Worm (Caenorhabditis elegans) whole organism, L2 larva: ENCODE data around the gene ZK632.14.
A peak's percentile ranks its signal among the peaks of the same experiment; 100 is the strongest.

Experiments used
- F13H6.1 ChIP-seq: sonication (generic microtip); optimal IDR thresholded peaks from 2 replicates; lab custom pipeline; 2016; ENCODE audit warnings: missing genetic modification characterization, missing compliant biosample characterization
- R02D3.7 ChIP-seq: fragments of 150-350 bp; optimal IDR thresholded peaks from 2 replicates; lab custom pipeline; 2014; ENCODE audit warnings: missing biosample characterization, missing genetic modification characterization
- ama-1 ChIP-seq: fragments of 150-350 bp; optimal IDR thresholded peaks from 2 replicates; lab custom pipeline; 2018; ENCODE audit warnings: inconsistent platforms
- blmp-1 ChIP-seq: sonication (generic microtip); optimal IDR thresholded peaks from 2 replicates; lab custom pipeline; 2017; ENCODE audit warnings: missing genetic modification characterization, mild to moderate bottlenecking, missing compliant biosample characterization, antibody characterized with exemption, moderate library complexity; ENCODE audit not compliant: insufficient read depth
- ceh-82 ChIP-seq: fragments of 150-350 bp; optimal IDR thresholded peaks from 2 replicates; lab custom pipeline; 2014; ENCODE audit warnings: missing biosample characterization, missing genetic modification characterization
- egl-27 ChIP-seq: sonication (generic microtip); optimal IDR thresholded peaks from 3 replicates; lab custom pipeline; 2017; ENCODE audit warnings: missing biosample characterization, missing genetic modification reagents, missing genetic modification characterization
- fos-1 ChIP-seq: fragments of 150-350 bp; optimal IDR thresholded peaks from 2 replicates; lab custom pipeline; 2014; ENCODE audit warnings: missing biosample characterization, missing genetic modification characterization
- lsy-2 ChIP-seq, 2 experiments: fragments of 150-350 bp in 1 of 2; sonication (generic microtip) in 1 of 2; optimal IDR thresholded peaks; 2 replicates each; lab custom pipeline; 2014 to 2017; ENCODE audit warnings: missing biosample characterization in 2 of 2, missing genetic modification characterization in 2 of 2
- nhr-11 ChIP-seq: fragments of 150-350 bp; optimal IDR thresholded peaks from 2 replicates; lab custom pipeline; 2014; ENCODE audit warnings: missing biosample characterization, missing genetic modification characterization
- nhr-237 ChIP-seq: fragments of 150-350 bp; optimal IDR thresholded peaks from 2 replicates; lab custom pipeline; 2014; ENCODE audit warnings: missing biosample characterization, missing genetic modification characterization

- TF ChIP-seq blmp-1 (tag; lab: Kevin White, UChicago) (no peak), ceh-82 (tag; lab: Kevin White, UChicago) (no peak), R02D3.7 (no peak), nhr-11 (no peak), lsy-2 (tag; optimal IDR thresholded peaks at IDR 0.05; lab: Kevin White, UChicago) (peak in 1 of 2 experiments; percentile 15), egl-27 (no peak), ama-1 (lab: Kevin White, UChicago) (no peak), F13H6.1 (tag; lab: Kevin White, UChicago) (no peak), nhr-237 (tag; lab: Kevin White, UChicago) (no peak), fos-1 (tag; lab: Kevin White, UChicago) (no peak)
These were observed 36.9 kb upstream of the ZK632.14 start, which contains the start of gene usp-46 for ce11 chrIII:9776323-9776722.
